Worm (Caenorhabditis elegans): ENCODE data around the gene F49E8.7.

- peak; percentile 39 for TF ChIP-seq sem-4 (tag; optimal IDR thresholded peaks at IDR 0.05)
- TF ChIP-seq lin-39 (tag; optimal IDR thresholded peaks at IDR 0.05): no peak
- TF ChIP-seq blmp-1 (tag; optimal IDR thresholded peaks at IDR 0.05; ENCODE audit: insufficient read depth): no peak
- no peak for TF ChIP-seq nhr-12 (tag; optimal IDR thresholded peaks at IDR 0.05)
- no peak for TF ChIP-seq aly-2 (tag; optimal IDR thresholded peaks at IDR 0.05)
- no peak for TF ChIP-seq ztf-4 (tag; optimal IDR thresholded peaks at IDR 0.05)
- no peak for TF ChIP-seq nhr-237 (tag; optimal IDR thresholded peaks at IDR 0.05)
- no peak for TF ChIP-seq ZK546.5 (tag; optimal IDR thresholded peaks at IDR 0.05)
- no peak for TF ChIP-seq ceh-82 (tag; optimal IDR thresholded peaks at IDR 0.05)
- no peak for TF ChIP-seq unc-62 (GFP tag; optimal IDR thresholded peaks at IDR 0.05)
- no peak for TF ChIP-seq nhr-77 (tag; optimal IDR thresholded peaks at IDR 0.05)
These were observed 3.1 kb downstream of the F49E8.7 start, which contains the start of gene dif-1 for ce11 chrIV:7552958-7553553.
